Fruit fly (Drosophila melanogaster): ENCODE measurements around the gene CG14711.
A peak's percentile ranks its signal among the peaks of the same experiment; 100 is the strongest.

The CG14711 gene

dm6 chr3R:11656614-11657216 lies 33.6 kb downstream of the CG14711 start (continued):
- TF ChIP-seq CG15479 (GFP tag; optimal IDR thresholded peaks at IDR 0.05) (no peak), Rx (GFP tag; IDR thresholded peaks at IDR 0.05) (peak; percentile 84), fd3F (GFP tag; optimal IDR thresholded peaks at IDR 0.05) (peak; percentile 96), CG2116 (GFP tag; optimal IDR thresholded peaks at IDR 0.05) (peak; percentile 77), CG10979 (tag; optimal IDR thresholded peaks at IDR 0.05) (peak; percentile 95), ATbp (GFP tag; optimal IDR thresholded peaks at IDR 0.05) (peak; percentile 94), ac (GFP tag; optimal IDR thresholded peaks at IDR 0.05) (peak; percentile 59), TFAM (GFP tag; optimal IDR thresholded peaks at IDR 0.05) (peak; percentile 68), p53 (GFP tag; optimal IDR thresholded peaks at IDR 0.05) (peak; percentile 69), dati (GFP tag; IDR thresholded peaks at IDR 0.05) (peak; percentile 90), CG9797 (GFP tag; optimal IDR thresholded peaks at IDR 0.05) (peak; percentile 18), otp (GFP tag; IDR thresholded peaks at IDR 0.05) (peak; percentile 95), CG11723 (GFP tag; optimal IDR thresholded peaks at IDR 0.05) (peak; percentile 91), CG11504 (tag; optimal IDR thresholded peaks at IDR 0.05) (peak; percentile 95), psq (GFP tag; optimal IDR thresholded peaks at IDR 0.05) (peak; percentile 84), hkb (optimal IDR thresholded peaks at IDR 0.05) (no peak), hkb (GFP tag; IDR thresholded peaks at IDR 0.05) (peak; percentile 98), CG17568 (GFP tag; optimal IDR thresholded peaks at IDR 0.05) (peak; percentile 96), seq (GFP tag; IDR thresholded peaks at IDR 0.05) (peak; percentile 94), gce (GFP tag; IDR thresholded peaks at IDR 0.05) (peak; percentile 95), CG17385 (GFP tag; optimal IDR thresholded peaks at IDR 0.05) (peak; percentile 94), cg (GFP tag; optimal IDR thresholded peaks at IDR 0.05) (no peak), CG10209 (GFP tag; optimal IDR thresholded peaks at IDR 0.05) (peak; percentile 95), lov (optimal IDR thresholded peaks at IDR 0.05) (no peak), lov (GFP tag; IDR thresholded peaks at IDR 0.05) (peak; percentile 97), Hey (tag; optimal IDR thresholded peaks at IDR 0.05) (peak; percentile 54), vfl (GFP tag; optimal IDR thresholded peaks at IDR 0.05) (peak; percentile 96), pfk (GFP tag; optimal IDR thresholded peaks at IDR 0.05) (no peak), vvl (GFP tag; IDR thresholded peaks at IDR 0.05) (peak; percentile 99), nerfin-2 (GFP tag; IDR thresholded peaks at IDR 0.05; ENCODE audit: partially characterized antibody) (no peak), CG6683 (GFP tag; optimal IDR thresholded peaks at IDR 0.05) (peak; percentile 86), gt (GFP tag; IDR thresholded peaks at IDR 0.05) (peak; percentile 87), zf30C (GFP tag; optimal IDR thresholded peaks at IDR 0.05) (peak; percentile 76), her (GFP tag; optimal IDR thresholded peaks at IDR 0.05) (peak; percentile 91), usp (GFP tag; optimal IDR thresholded peaks at IDR 0.05) (no peak), CG11696 (GFP tag; IDR thresholded peaks at IDR 0.05) (peak; percentile 91), amos (GFP tag; IDR thresholded peaks at IDR 0.05; ENCODE audit: partially characterized antibody) (no peak), CG17612 (GFP tag; IDR thresholded peaks at IDR 0.05) (peak; percentile 94), z (GFP tag; IDR thresholded peaks at IDR 0.05) (peak; percentile 77), bowl (GFP tag; IDR thresholded peaks at IDR 0.05) (peak; percentile 94), CG6791 (GFP tag; IDR thresholded peaks at IDR 0.05; ENCODE audit: partially characterized antibody) (no peak), bbx (GFP tag; IDR thresholded peaks at IDR 0.05; ENCODE audit: partially characterized antibody) (no peak), Dfd (GFP tag; optimal IDR thresholded peaks at IDR 0.05) (no peak), Fer2 (tag; optimal IDR thresholded peaks at IDR 0.05) (peak; percentile 83), fd96Cb (tag; optimal IDR thresholded peaks at IDR 0.05) (peak; percentile 95), CG1024 (GFP tag; IDR thresholded peaks at IDR 0.05) (peak; percentile 90), dmrt11E (tag; optimal IDR thresholded peaks at IDR 0.05) (peak; percentile 91), gfzf (GFP tag; optimal IDR thresholded peaks at IDR 0.05) (no peak), MBD-R2 (GFP tag; IDR thresholded peaks at IDR 0.05) (peak; percentile 94), Atf-2 (GFP tag; optimal IDR thresholded peaks at IDR 0.05) (peak; percentile 93)

Data from whole organism, embryonic.